Worm (Caenorhabditis elegans) whole organism, late embryonic: ENCODE data around the gene C27B7.9.

Experiments
- C08G9.2 ChIP-seq: sonication (generic microtip); optimal IDR thresholded peaks from 2 replicates; lab custom pipeline; 2016; ENCODE audit warnings: mild to moderate bottlenecking, missing genetic modification characterization, moderate library complexity, missing compliant biosample characterization
- C38D4.7 ChIP-seq: fragments of 200-800 bp; sonication (Bioruptor generic); optimal IDR thresholded peaks from 2 replicates; lab custom pipeline; 2018; ENCODE audit warnings: mild to moderate bottlenecking, missing genetic modification characterization, moderate library complexity, missing compliant biosample characterization
- F13H6.1 ChIP-seq: sonication (generic microtip); optimal IDR thresholded peaks from 2 replicates; lab custom pipeline; 2016; ENCODE audit warnings: missing genetic modification characterization, missing compliant biosample characterization
- K09A11.1 ChIP-seq: sonication (generic microtip); optimal IDR thresholded peaks from 2 replicates; lab custom pipeline; 2017; ENCODE audit warnings: antibody characterized with exemption, mild to moderate bottlenecking, missing genetic modification characterization, missing compliant biosample characterization; ENCODE audit not compliant: insufficient read depth
- T23F11.4 ChIP-seq: fragments of 200-800 bp; sonication (Bioruptor generic); optimal IDR thresholded peaks from 2 replicates; lab custom pipeline; 2018; ENCODE audit warnings: mild to moderate bottlenecking, missing genetic modification characterization, missing compliant biosample characterization
- Y22D7AL.16 ChIP-seq: sonication (generic microtip); optimal IDR thresholded peaks from 2 replicates; lab custom pipeline; 2016; ENCODE audit warnings: missing genetic modification characterization, missing compliant biosample characterization
- ahr-1 ChIP-seq: sonication (generic microtip); optimal IDR thresholded peaks from 2 replicates; lab custom pipeline; 2016; ENCODE audit warnings: missing genetic modification characterization, missing compliant biosample characterization
- ama-1 ChIP-seq: fragments of 150-350 bp; optimal IDR thresholded peaks from 2 replicates; lab custom pipeline; 2014
- ceh-14 ChIP-seq: sonication (generic microtip); optimal IDR thresholded peaks from 2 replicates; lab custom pipeline; 2016; ENCODE audit warnings: missing genotype, missing genetic modification characterization, missing compliant biosample characterization
- ceh-19 ChIP-seq: fragments of 200-800 bp; sonication (Bioruptor generic); optimal IDR thresholded peaks from 2 replicates; lab custom pipeline; 2018; ENCODE audit warnings: mild to moderate bottlenecking, missing genetic modification characterization, missing compliant biosample characterization
- ceh-2 ChIP-seq: sonication (generic microtip); optimal IDR thresholded peaks from 2 replicates; lab custom pipeline; 2016; ENCODE audit warnings: missing genotype, missing genetic modification characterization, missing compliant biosample characterization
- ceh-22 ChIP-seq: sonication (generic microtip); optimal IDR thresholded peaks from 2 replicates; lab custom pipeline; 2017; ENCODE audit warnings: missing biosample characterization, missing genetic modification characterization
- ceh-24 ChIP-seq: sonication (generic microtip); optimal IDR thresholded peaks from 2 replicates; lab custom pipeline; 2016; ENCODE audit warnings: mild to moderate bottlenecking, missing genetic modification characterization, missing compliant biosample characterization
- ceh-31 ChIP-seq: sonication (generic microtip); optimal IDR thresholded peaks from 2 replicates; lab custom pipeline; 2016; ENCODE audit warnings: missing genetic modification characterization, missing compliant biosample characterization
- ceh-34 ChIP-seq: sonication (generic microtip); optimal IDR thresholded peaks from 2 replicates; lab custom pipeline; 2016; ENCODE audit warnings: mild to moderate bottlenecking, missing genetic modification characterization, missing compliant biosample characterization
- ceh-45 ChIP-seq: fragments of 200-800 bp; sonication (Bioruptor generic); IDR thresholded peaks from 2 replicates; pipeline ENCODE4 v1.3.6; 2022; ENCODE audit warnings: missing genetic modification reagents, missing genetic modification characterization, missing compliant biosample characterization
- ceh-6 ChIP-seq: fragments of 200-800 bp; sonication (Bioruptor generic); optimal IDR thresholded peaks from 2 replicates; lab custom pipeline; 2018; ENCODE audit warnings: mild to moderate bottlenecking, missing genetic modification characterization, missing compliant biosample characterization
- ceh-9 ChIP-seq: sonication (generic microtip); optimal IDR thresholded peaks from 2 replicates; lab custom pipeline; 2016; ENCODE audit warnings: mild to moderate bottlenecking, missing genetic modification characterization, inconsistent platforms, missing compliant biosample characterization
- dmd-4 ChIP-seq: sonication (generic microtip); optimal IDR thresholded peaks from 2 replicates; lab custom pipeline; 2016; ENCODE audit warnings: borderline replicate concordance, missing genetic modification characterization, missing compliant biosample characterization
- elt-4 ChIP-seq: sonication (generic microtip); optimal IDR thresholded peaks from 2 replicates; lab custom pipeline; 2016; ENCODE audit warnings: missing genetic modification characterization, missing compliant biosample characterization
- ets-4 ChIP-seq: sonication (generic microtip); optimal IDR thresholded peaks from 2 replicates; lab custom pipeline; 2016; ENCODE audit warnings: missing genetic modification characterization, missing compliant biosample characterization
- eyg-1 ChIP-seq: sonication (generic microtip); optimal IDR thresholded peaks from 2 replicates; lab custom pipeline; 2016; ENCODE audit warnings: missing genotype, missing genetic modification characterization, missing compliant biosample characterization
- fax-1 ChIP-seq: sonication (generic microtip); optimal IDR thresholded peaks from 2 replicates; lab custom pipeline; 2016; ENCODE audit warnings: missing genotype, missing genetic modification characterization, missing compliant biosample characterization
- fkh-6 ChIP-seq: sonication (generic microtip); optimal IDR thresholded peaks from 2 replicates; lab custom pipeline; 2016; ENCODE audit warnings: missing genetic modification characterization, missing compliant biosample characterization
- gmeb-2 ChIP-seq: sonication (generic microtip); optimal IDR thresholded peaks from 2 replicates; lab custom pipeline; 2016; ENCODE audit warnings: missing genetic modification characterization, inconsistent platforms, missing compliant biosample characterization
- hlh-13 ChIP-seq: fragments of 200-800 bp; sonication (Bioruptor generic); optimal IDR thresholded peaks from 2 replicates; lab custom pipeline; 2018; ENCODE audit warnings: mild to moderate bottlenecking, missing genetic modification characterization, missing compliant biosample characterization
- hlh-30 ChIP-seq: sonication (generic microtip); optimal IDR thresholded peaks from 2 replicates; lab custom pipeline; 2017; ENCODE audit warnings: antibody characterized with exemption, missing genetic modification characterization, missing compliant biosample characterization; ENCODE audit not compliant: insufficient read depth
- hlh-8 ChIP-seq: sonication (generic microtip); optimal IDR thresholded peaks from 2 replicates; lab custom pipeline; 2016; ENCODE audit warnings: missing genotype, missing genetic modification characterization, missing compliant biosample characterization
- lim-6 ChIP-seq: sonication (generic microtip); optimal IDR thresholded peaks from 2 replicates; lab custom pipeline; 2016; ENCODE audit warnings: missing genetic modification characterization, missing compliant biosample characterization
- lin-11 ChIP-seq: fragments of 200-800 bp; sonication (Bioruptor generic); optimal IDR thresholded peaks from 2 replicates; lab custom pipeline; 2018; ENCODE audit warnings: mild to moderate bottlenecking, missing genetic modification characterization, missing compliant biosample characterization
- madf-2 ChIP-seq: sonication (generic microtip); optimal IDR thresholded peaks from 2 replicates; lab custom pipeline; 2017; ENCODE audit warnings: missing genetic modification characterization, missing compliant biosample characterization
- mec-3 ChIP-seq: sonication (generic microtip); optimal IDR thresholded peaks from 2 replicates; lab custom pipeline; 2016; ENCODE audit warnings: borderline replicate concordance, missing genetic modification characterization, missing compliant biosample characterization
- nhr-232 ChIP-seq: sonication (generic microtip); optimal IDR thresholded peaks from 2 replicates; lab custom pipeline; 2016; ENCODE audit warnings: missing genetic modification characterization, missing compliant biosample characterization
- odd-2 ChIP-seq: sonication (generic microtip); optimal IDR thresholded peaks from 2 replicates; lab custom pipeline; 2017; ENCODE audit warnings: antibody characterized with exemption, mild to moderate bottlenecking, missing genetic modification characterization, missing compliant biosample characterization
- pat-9 ChIP-seq: fragments of 200-800 bp; sonication (Bioruptor generic); optimal IDR thresholded peaks from 2 replicates; lab custom pipeline; 2018; ENCODE audit warnings: mild to moderate bottlenecking, missing genetic modification characterization, moderate library complexity, missing compliant biosample characterization
- pax-1 ChIP-seq: fragments of 150-350 bp; optimal IDR thresholded peaks from 2 replicates; lab custom pipeline; 2014; ENCODE audit warnings: missing biosample characterization, missing genetic modification characterization
- pha-2 ChIP-seq: sonication (generic microtip); optimal IDR thresholded peaks from 2 replicates; lab custom pipeline; 2017; ENCODE audit warnings: mild to moderate bottlenecking, missing genetic modification characterization, missing compliant biosample characterization
- pha-4 ChIP-seq: fragments of 150-350 bp; optimal IDR thresholded peaks from 2 replicates; lab custom pipeline; 2018; ENCODE audit warnings: missing biosample characterization, missing genetic modification reagents, missing genetic modification characterization
- ref-2 ChIP-seq: sonication (generic microtip); optimal IDR thresholded peaks from 2 replicates; lab custom pipeline; 2016; ENCODE audit warnings: missing genetic modification characterization, missing compliant biosample characterization
- rnt-1 ChIP-seq: sonication (generic microtip); optimal IDR thresholded peaks from 2 replicates; lab custom pipeline; 2016; ENCODE audit warnings: missing genetic modification characterization, missing compliant biosample characterization
- sdc-2 ChIP-seq: sonication (generic microtip); optimal IDR thresholded peaks from 2 replicates; lab custom pipeline; 2016; ENCODE audit warnings: missing genotype, missing genetic modification characterization, missing compliant biosample characterization
- sox-2 ChIP-seq: fragments of 200-800 bp; sonication (Bioruptor generic); IDR thresholded peaks from 2 replicates; pipeline ENCODE4 v1.3.6; 2022; ENCODE audit warnings: missing genetic modification reagents, missing genetic modification characterization, missing compliant biosample characterization
- sox-4 ChIP-seq: sonication (generic microtip); optimal IDR thresholded peaks from 2 replicates; lab custom pipeline; 2017; ENCODE audit warnings: mild to moderate bottlenecking, missing genetic modification characterization, inconsistent platforms, missing compliant biosample characterization
- tbx-2 ChIP-seq: sonication (generic microtip); optimal IDR thresholded peaks from 2 replicates; lab custom pipeline; 2016; ENCODE audit warnings: missing genetic modification characterization, missing compliant biosample characterization
- tbx-7 ChIP-seq: sonication (generic microtip); optimal IDR thresholded peaks from 2 replicates; lab custom pipeline; 2016; ENCODE audit warnings: missing genotype, missing genetic modification characterization, missing compliant biosample characterization
- unc-42 ChIP-seq: sonication (generic microtip); optimal IDR thresholded peaks from 2 replicates; lab custom pipeline; 2016; ENCODE audit warnings: missing genotype, missing genetic modification characterization, missing compliant biosample characterization
- unc-55 ChIP-seq: sonication (generic microtip); optimal IDR thresholded peaks from 2 replicates; lab custom pipeline; 2017; ENCODE audit warnings: missing biosample characterization, missing genetic modification reagents, missing genetic modification characterization
- unc-86 ChIP-seq: sonication (generic microtip); optimal IDR thresholded peaks from 2 replicates; lab custom pipeline; 2016; ENCODE audit warnings: missing genetic modification characterization, missing compliant biosample characterization
- zip-5 ChIP-seq: sonication (generic microtip); optimal IDR thresholded peaks from 2 replicates; lab custom pipeline; 2016; ENCODE audit warnings: missing genetic modification characterization, missing compliant biosample characterization
- ztf-16 ChIP-seq: sonication (generic microtip); optimal IDR thresholded peaks from 2 replicates; lab custom pipeline; 2017; ENCODE audit warnings: missing genetic modification characterization, missing compliant biosample characterization

Gene C27B7.9

ce11 chrIV:8929942-8930492 lies 14.1 kb upstream of the C27B7.9 start, which contains the start of the genes D1046.18 and slc-25A26:
Gene D1046.18, plus strand, starts transcription at chrIV:8930242.
Gene slc-25A26, plus strand, starts transcription at chrIV:8930442.
- TF ChIP-seq ama-1 (lab: Kevin White, UChicago), result no peak

DNA sequence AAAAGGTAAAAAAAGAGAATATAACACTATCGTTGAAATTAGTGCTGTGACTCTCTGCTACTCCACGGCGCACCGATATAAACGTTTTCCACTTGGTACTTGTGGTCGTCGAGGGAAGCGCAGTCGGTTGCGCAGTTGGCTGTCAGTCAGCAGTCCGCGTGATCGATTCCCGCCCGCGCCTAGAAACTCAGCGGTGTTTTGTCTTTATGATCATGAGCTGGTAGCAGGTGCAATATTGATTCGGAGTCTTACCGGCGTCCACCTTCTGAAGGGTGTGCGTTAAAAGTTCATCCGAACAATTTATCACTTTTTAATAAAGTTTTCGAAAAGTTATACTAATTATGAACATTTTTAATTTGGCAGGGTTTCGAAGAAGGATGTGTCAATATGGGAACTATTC lies 11.2 kb upstream of the C27B7.9 start:
- TF ChIP-seq ceh-9 (tag; lab: Kevin White, UChicago) (peak; percentile 71), ceh-31 (tag; lab: Kevin White, UChicago) (peak; percentile 89), C38D4.7 (GFP tag; lab: Kevin White, UChicago) (peak; percentile 96), mec-3 (peak; percentile 89), lin-11 (tag; lab: Kevin White, UChicago) (peak; percentile 92), ceh-14 (tag; lab: Kevin White, UChicago) (peak; percentile 93), ztf-16 (peak; percentile 96), pat-9 (peak; percentile 97), zip-5 (tag; lab: Kevin White, UChicago) (peak; percentile 45), sox-2 (peak; percentile 87; the same call in 1 of the 2 replicates), C08G9.2 (peak; percentile 92), ahr-1 (tag; lab: Kevin White, UChicago) (peak; percentile 95), unc-86 (tag; lab: Kevin White, UChicago) (peak; percentile 97), odd-2 (tag; lab: Kevin White, UChicago) (peak; percentile 62), nhr-232 (tag; lab: Kevin White, UChicago) (peak; percentile 94), fkh-6 (tag; lab: Kevin White, UChicago) (peak; percentile 90), pha-4 (tag; lab: Kevin White, UChicago) (no peak), unc-55 (GFP tag; lab: Kevin White, UChicago) (peak; percentile 75), sdc-2 (tag; lab: Kevin White, UChicago) (peak; percentile 90), sox-4 (peak; percentile 98), tbx-7 (tag; lab: Kevin White, UChicago) (peak; percentile 69), ceh-34 (tag; lab: Kevin White, UChicago) (peak; percentile 94), ceh-6 (GFP tag; lab: Kevin White, UChicago) (peak; percentile 97), pax-1 (tag; lab: Kevin White, UChicago) (no peak), elt-4 (tag; lab: Kevin White, UChicago) (no peak), K09A11.1 (tag; lab: Kevin White, UChicago) (peak; percentile 81), ceh-22 (tag; lab: Kevin White, UChicago) (no peak), ceh-2 (peak; percentile 95), ets-4 (tag; lab: Kevin White, UChicago) (peak; percentile 78), madf-2 (tag; lab: Kevin White, UChicago) (peak; percentile 90), T23F11.4 (peak; percentile 97), tbx-2 (tag; lab: Kevin White, UChicago) (peak; percentile 89), gmeb-2 (peak; percentile 96), ceh-19 (GFP tag; lab: Kevin White, UChicago) (peak; percentile 96), Y22D7AL.16 (peak; percentile 89), F13H6.1 (tag; lab: Kevin White, UChicago) (peak; percentile 95), fax-1 (tag; lab: Kevin White, UChicago) (peak; percentile 87), lim-6 (tag; lab: Kevin White, UChicago) (peak; percentile 80), ceh-24 (tag; lab: Kevin White, UChicago) (peak; percentile 91), pha-2 (peak; percentile 90), rnt-1 (peak; percentile 86), unc-42 (tag; lab: Kevin White, UChicago) (peak; percentile 33), ref-2 (tag; lab: Kevin White, UChicago) (peak; percentile 89), hlh-8 (tag; lab: Kevin White, UChicago) (peak; percentile 73), ama-1 (lab: Kevin White, UChicago) (no peak), ceh-45 (peak; percentile 96), eyg-1 (tag; lab: Kevin White, UChicago) (peak; percentile 90), dmd-4 (tag; lab: Kevin White, UChicago) (peak; percentile 96), hlh-30 (peak; percentile 94), hlh-13 (GFP tag; lab: Kevin White, UChicago) (peak; percentile 96)
